Worm (Caenorhabditis elegans): ENCODE results near the gene srh-247.

The srh-247 gene

ce11 chrV:2929753-2930152, 4.2 kb downstream of the srh-247 start, which contains the start of gene C31B8.16:
C31B8.16 (plus strand) TSS chrV:2930053.
- TF ChIP-seq eor-1 (tag; optimal IDR thresholded peaks at IDR 0.05) (no peak), ceh-82 (tag; optimal IDR thresholded peaks at IDR 0.05) (no peak), daf-12 (tag; optimal IDR thresholded peaks at IDR 0.05) (no peak), lsy-12 (tag; optimal IDR thresholded peaks at IDR 0.05) (no peak), ZK546.5 (tag; optimal IDR thresholded peaks at IDR 0.05) (no peak), hmg-11 (tag; optimal IDR thresholded peaks at IDR 0.05) (no peak), ztf-11 (tag; optimal IDR thresholded peaks at IDR 0.05) (no peak), unc-62 (GFP tag; optimal IDR thresholded peaks at IDR 0.05) (no peak), ceh-16 (tag; optimal IDR thresholded peaks at IDR 0.05) (no peak), fos-1 (tag; optimal IDR thresholded peaks at IDR 0.05) (no peak), fkh-2 (tag; optimal IDR thresholded peaks at IDR 0.05) (no peak), nhr-43 (tag; optimal IDR thresholded peaks at IDR 0.05; ENCODE audit: poor library complexity, severe bottlenecking) (no peak), ama-1 (optimal IDR thresholded peaks at IDR 0.05) (no peak), lin-39 (tag; optimal IDR thresholded peaks at IDR 0.05) (no peak), nhr-23 (tag; optimal IDR thresholded peaks at IDR 0.05) (no peak), lin-15B (tag; optimal IDR thresholded peaks at IDR 0.05) (no peak), mdl-1 (tag; optimal IDR thresholded peaks at IDR 0.05) (no peak)

DNA sequence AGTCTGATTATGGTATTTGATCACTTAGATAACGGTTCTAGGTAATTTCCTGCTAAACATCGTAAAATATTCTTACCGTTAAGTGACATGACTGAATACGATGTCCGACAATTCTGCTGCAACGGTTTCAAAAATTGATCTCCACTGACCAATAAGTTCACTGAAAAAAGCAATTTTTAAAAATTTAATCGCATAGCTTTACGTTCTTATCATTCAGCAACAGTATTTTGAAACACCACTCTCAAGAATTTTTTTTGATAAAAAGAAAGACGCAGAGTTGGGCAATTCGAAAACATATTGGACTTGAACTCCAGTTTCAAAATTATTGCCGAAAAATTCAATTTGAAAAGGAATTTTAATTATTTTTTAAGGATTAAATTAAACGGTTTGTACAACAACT, 6.4 kb downstream of the srh-247 start, which contains the start of gene C31B8.12:
TSS of gene C31B8.12 (minus strand) at position 101 of the 400 bp plus-strand sequence.
- no peak for TF ChIP-seq tbx-2 (tag; optimal IDR thresholded peaks at IDR 0.05)
- no peak for TF ChIP-seq ceh-82 (tag; optimal IDR thresholded peaks at IDR 0.05)
- no peak for TF ChIP-seq ztf-11 (tag; optimal IDR thresholded peaks at IDR 0.05)
- no peak for TF ChIP-seq aly-2 (tag; optimal IDR thresholded peaks at IDR 0.05)
- no peak for TF ChIP-seq ztf-4 (tag; optimal IDR thresholded peaks at IDR 0.05)
- TF ChIP-seq nhr-43 (tag; optimal IDR thresholded peaks at IDR 0.05; ENCODE audit: poor library complexity, severe bottlenecking), result no peak
- TF ChIP-seq nfya-1 (tag; optimal IDR thresholded peaks at IDR 0.05; ENCODE audit: insufficient read depth), result no peak
- TF ChIP-seq egl-5 (tag; optimal IDR thresholded peaks at IDR 0.05), result no peak
- TF ChIP-seq mml-1 (tag; optimal IDR thresholded peaks at IDR 0.05), result no peak
- no peak for TF ChIP-seq egl-27 (tag; optimal IDR thresholded peaks at IDR 0.05)
- no peak for TF ChIP-seq nhr-12 (tag; optimal IDR thresholded peaks at IDR 0.05)
- TF ChIP-seq nhr-11 (tag; optimal IDR thresholded peaks at IDR 0.05), result no peak
- TF ChIP-seq eor-1 (tag; optimal IDR thresholded peaks at IDR 0.05), result no peak
- TF ChIP-seq jun-1 (tag; optimal IDR thresholded peaks at IDR 0.05), result no peak
- no peak for TF ChIP-seq elt-2 (tag; optimal IDR thresholded peaks at IDR 0.05)
- no peak for TF ChIP-seq pha-4 (tag; optimal IDR thresholded peaks at IDR 0.05)
- no peak for TF ChIP-seq nhr-25 (tag; optimal IDR thresholded peaks at IDR 0.05)
- no peak for TF ChIP-seq skn-1 (tag; optimal IDR thresholded peaks at IDR 0.05)
- no peak for TF ChIP-seq ZK546.5 (tag; optimal IDR thresholded peaks at IDR 0.05)

ce11 chrV:2922594-2922993, 11.4 kb downstream of the srh-247 start, which contains the start of gene srh-38:
srh-38 (minus strand) TSS chrV:2922694.
- TF ChIP-seq elt-3 (tag; optimal IDR thresholded peaks at IDR 0.05), result no peak
- TF ChIP-seq ceh-28 (tag; optimal IDR thresholded peaks at IDR 0.05), result no peak
- no peak for TF ChIP-seq fkh-2 (tag; optimal IDR thresholded peaks at IDR 0.05)
- TF ChIP-seq pha-4 (tag; optimal IDR thresholded peaks at IDR 0.05), result no peak
- no peak for TF ChIP-seq nhr-67 (tag; optimal IDR thresholded peaks at IDR 0.05)
- TF ChIP-seq ama-1 (optimal IDR thresholded peaks at IDR 0.05), result no peak

DNA sequence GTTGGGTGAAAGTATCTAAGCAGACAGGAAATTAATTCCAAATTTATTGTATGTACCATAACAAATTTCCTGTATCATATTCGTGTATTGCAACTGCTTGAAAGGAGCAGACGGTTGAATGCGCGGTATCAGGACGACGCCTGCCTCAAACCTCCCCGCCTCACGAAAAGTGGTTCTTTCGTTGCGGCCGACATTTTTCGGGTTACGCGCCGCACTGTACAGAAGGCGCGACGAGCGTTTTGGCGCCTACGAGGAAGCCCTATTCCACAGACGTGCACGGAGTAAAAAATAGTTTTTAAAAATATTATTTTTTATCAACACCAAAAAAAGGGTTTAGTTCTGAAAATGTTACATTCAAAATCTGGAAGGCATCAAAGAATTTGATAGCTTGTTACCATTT, 13.8 kb downstream of the srh-247 start:
- TF ChIP-seq lin-15B (tag; optimal IDR thresholded peaks at IDR 0.05) (no peak), zag-1 (tag; optimal IDR thresholded peaks at IDR 0.05) (no peak), nhr-25 (tag; optimal IDR thresholded peaks at IDR 0.05) (no peak), ztf-11 (tag; optimal IDR thresholded peaks at IDR 0.05) (no peak), fos-1 (tag; optimal IDR thresholded peaks at IDR 0.05) (no peak), eor-1 (tag; optimal IDR thresholded peaks at IDR 0.05) (no peak), elt-2 (tag; optimal IDR thresholded peaks at IDR 0.05) (no peak), ceh-82 (tag; optimal IDR thresholded peaks at IDR 0.05) (no peak)

DNA sequence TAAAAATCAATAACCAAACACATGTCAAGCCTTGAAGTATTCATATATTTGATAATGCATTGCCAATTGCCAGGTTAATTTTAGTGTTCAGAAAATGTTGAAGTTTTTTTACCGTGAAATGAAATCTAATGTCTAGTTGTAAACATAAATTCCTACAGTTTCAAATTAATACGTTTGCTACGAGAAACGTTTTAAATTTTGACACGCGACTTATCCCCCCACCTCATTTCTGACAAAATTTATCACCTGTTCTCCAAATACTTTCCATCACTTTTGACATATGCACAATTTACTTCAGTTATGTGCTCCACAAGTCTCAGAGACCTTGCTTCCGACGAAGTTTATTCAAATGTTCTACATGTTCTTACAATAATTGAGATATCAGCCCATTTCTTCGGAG, 20.0 kb downstream of the srh-247 start, which contains the start of gene srh-146:
TSS of gene srh-146 (plus strand) at position 301 of the 400 bp plus-strand sequence.
- TF ChIP-seq fos-1 (tag; optimal IDR thresholded peaks at IDR 0.05), result no peak
- TF ChIP-seq lsy-12 (tag; optimal IDR thresholded peaks at IDR 0.05), result no peak
- no peak for TF ChIP-seq snpc-4 (tag; optimal IDR thresholded peaks at IDR 0.05)
- TF ChIP-seq ztf-4 (tag; optimal IDR thresholded peaks at IDR 0.05), result no peak
- TF ChIP-seq skn-1 (tag; optimal IDR thresholded peaks at IDR 0.05), result no peak
- no peak for TF ChIP-seq elt-3 (tag; optimal IDR thresholded peaks at IDR 0.05)
- no peak for TF ChIP-seq fkh-10 (GFP tag; optimal IDR thresholded peaks at IDR 0.05)
- no peak for TF ChIP-seq hmg-11 (tag; optimal IDR thresholded peaks at IDR 0.05)
- TF ChIP-seq fkh-2 (tag; optimal IDR thresholded peaks at IDR 0.05), result no peak
- no peak for TF ChIP-seq aly-2 (tag; optimal IDR thresholded peaks at IDR 0.05)
